Worm (Caenorhabditis elegans) whole organism, L3 larva: ENCODE measurements around the gene dmsr-14.

Source experiments
- R02D3.7 ChIP-seq: fragments of 150-350 bp; optimal IDR thresholded peaks from 2 replicates; lab custom pipeline; 2014; ENCODE audit warnings: missing biosample characterization, missing genetic modification characterization
- aly-2 ChIP-seq: fragments of 150-350 bp; optimal IDR thresholded peaks from 2 replicates; lab custom pipeline; 2014; ENCODE audit warnings: missing biosample characterization, missing genetic modification characterization
- ceh-82 ChIP-seq: fragments of 150-350 bp; optimal IDR thresholded peaks from 2 replicates; lab custom pipeline; 2014; ENCODE audit warnings: missing biosample characterization, missing genetic modification characterization
- fkh-10 ChIP-seq: sonication (generic microtip); optimal IDR thresholded peaks from 2 replicates; lab custom pipeline; 2017; ENCODE audit warnings: missing biosample characterization, missing genetic modification reagents, missing genetic modification characterization
- lin-39 ChIP-seq: fragments of 150-350 bp; optimal IDR thresholded peaks from 2 replicates; lab custom pipeline; 2018; ENCODE audit warnings: missing biosample characterization, missing genetic modification reagents, missing genetic modification characterization
- nhr-11 ChIP-seq: fragments of 150-350 bp; optimal IDR thresholded peaks from 2 replicates; lab custom pipeline; 2014; ENCODE audit warnings: missing biosample characterization, missing genetic modification characterization
- nhr-237 ChIP-seq: fragments of 150-350 bp; optimal IDR thresholded peaks from 2 replicates; lab custom pipeline; 2014; ENCODE audit warnings: missing biosample characterization, missing genetic modification characterization
- nhr-28 ChIP-seq: fragments of 150-350 bp; optimal IDR thresholded peaks from 2 replicates; lab custom pipeline; 2014; ENCODE audit warnings: missing biosample characterization, missing genetic modification characterization
- nhr-77 ChIP-seq: fragments of 150-350 bp; optimal IDR thresholded peaks from 2 replicates; lab custom pipeline; 2014; ENCODE audit warnings: missing biosample characterization, missing genetic modification characterization
- snpc-4 ChIP-seq: fragments of 150-350 bp; optimal IDR thresholded peaks from 2 replicates; lab custom pipeline; 2014; ENCODE audit warnings: missing biosample characterization, missing genetic modification characterization

ce11 chrV:6803992-6804391 is 13.1 kb downstream of the dmsr-14 start, which contains the start of gene dmsr-11:
- TF ChIP-seq nhr-237 (tag; lab: Kevin White, UChicago) = no peak
- TF ChIP-seq lin-39 (tag; lab: Kevin White, UChicago) = no peak
- no peak for TF ChIP-seq ceh-82
- TF ChIP-seq nhr-77 (tag; lab: Kevin White, UChicago) = no peak
- TF ChIP-seq fkh-10 (GFP tag; lab: Kevin White, UChicago) = no peak
- TF ChIP-seq nhr-28 (tag; lab: Kevin White, UChicago) = no peak
- no peak for TF ChIP-seq snpc-4 (tag; lab: Kevin White, UChicago)
- no peak for TF ChIP-seq R02D3.7 (tag; lab: Kevin White, UChicago)
- TF ChIP-seq aly-2 (tag; lab: Kevin White, UChicago) = no peak
- TF ChIP-seq nhr-11 (tag; lab: Kevin White, UChicago) = no peak
